Fruit fly (Drosophila melanogaster) whole organism, adult: ENCODE data around the gene MESR3.

ENCODE experiments used
- CG5204 ChIP-seq: fragments of 200-800 bp; sonication (Bioruptor generic); optimal IDR thresholded peaks from 2 replicates; lab custom pipeline; 2016; ENCODE audit warnings: missing biosample characterization, missing genetic modification characterization
- CG7101 ChIP-seq: fragments of 200-800 bp; sonication (Bioruptor generic); optimal IDR thresholded peaks from 2 replicates; lab custom pipeline; 2018; ENCODE audit warnings: missing biosample characterization, mild to moderate bottlenecking, missing genetic modification characterization, moderate library complexity
- Crg-1 ChIP-seq: fragments of 200-800 bp; sonication (Bioruptor generic); optimal IDR thresholded peaks from 2 replicates; lab custom pipeline; 2016; ENCODE audit warnings: missing biosample characterization, missing genetic modification characterization
- bab1 ChIP-seq: fragments of 200-800 bp; sonication (Bioruptor generic); optimal IDR thresholded peaks from 3 replicates; lab custom pipeline; 2019; ENCODE audit warnings: missing biosample characterization, mild to moderate bottlenecking, missing genetic modification characterization, moderate library complexity
- ovo ChIP-seq: fragments of 200-800 bp; sonication (Bioruptor generic); optimal IDR thresholded peaks from 2 replicates; lab custom pipeline; 2016; ENCODE audit warnings: missing biosample characterization, missing genetic modification characterization

DNA sequence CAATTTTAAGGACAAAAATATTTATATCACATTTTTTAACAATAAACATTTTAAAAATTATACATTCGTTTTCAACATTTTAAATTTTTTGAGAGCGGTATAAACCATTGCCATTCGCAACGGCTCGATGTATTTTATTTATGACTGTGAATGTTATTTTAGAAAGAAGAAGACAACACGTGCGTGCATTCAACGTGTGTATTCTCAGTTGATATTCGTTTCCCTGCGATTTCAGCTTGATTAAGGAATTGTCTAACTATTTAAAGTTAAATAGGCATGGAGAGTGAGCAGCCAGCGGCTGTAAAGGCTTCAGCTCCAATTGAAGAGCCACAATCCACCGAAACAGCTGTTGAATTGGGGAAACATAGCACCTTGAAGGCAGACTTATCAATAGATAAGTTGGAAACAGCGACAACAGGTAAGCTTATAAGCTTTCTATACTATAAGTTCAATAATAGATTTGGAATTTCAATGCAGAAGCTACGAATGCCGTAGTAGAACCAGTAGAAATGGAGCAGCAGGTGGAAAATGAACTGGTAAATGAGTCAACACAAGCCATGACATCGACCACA, 81.6 kb downstream of the MESR3 start, which contains the start of gene CG10341:
- TF ChIP-seq CG5204 (GFP tag; lab: Kevin White, UChicago) (no peak), CG7101 (no peak), bab1 (GFP tag; lab: Kevin White, UChicago) (peak; percentile 38), ovo (no peak), Crg-1 (GFP tag; lab: Kevin White, UChicago) (no peak)
